Fruit fly (Drosophila melanogaster): Measurements from ENCODE around the gene SPARC.

dm6 chr3R:26893621-26894316 is 22.0 kb upstream of the SPARC start:
- TF ChIP-seq psq (optimal IDR thresholded peaks at IDR 0.05): no peak
- no peak for TF ChIP-seq insv (optimal IDR thresholded peaks at IDR 0.05)
- TF ChIP-seq Sin3A (optimal IDR thresholded peaks at IDR 0.05): no peak
- no peak for TF ChIP-seq ttk (optimal IDR thresholded peaks at IDR 0.05)
- no peak for TF ChIP-seq h (optimal IDR thresholded peaks at IDR 0.05)
